Fruit fly (Drosophila melanogaster): Measurements from ENCODE around the gene CenG1A.
A peak's percentile ranks its signal among the peaks of the same experiment; 100 is the strongest.

The CenG1A gene

DNA sequence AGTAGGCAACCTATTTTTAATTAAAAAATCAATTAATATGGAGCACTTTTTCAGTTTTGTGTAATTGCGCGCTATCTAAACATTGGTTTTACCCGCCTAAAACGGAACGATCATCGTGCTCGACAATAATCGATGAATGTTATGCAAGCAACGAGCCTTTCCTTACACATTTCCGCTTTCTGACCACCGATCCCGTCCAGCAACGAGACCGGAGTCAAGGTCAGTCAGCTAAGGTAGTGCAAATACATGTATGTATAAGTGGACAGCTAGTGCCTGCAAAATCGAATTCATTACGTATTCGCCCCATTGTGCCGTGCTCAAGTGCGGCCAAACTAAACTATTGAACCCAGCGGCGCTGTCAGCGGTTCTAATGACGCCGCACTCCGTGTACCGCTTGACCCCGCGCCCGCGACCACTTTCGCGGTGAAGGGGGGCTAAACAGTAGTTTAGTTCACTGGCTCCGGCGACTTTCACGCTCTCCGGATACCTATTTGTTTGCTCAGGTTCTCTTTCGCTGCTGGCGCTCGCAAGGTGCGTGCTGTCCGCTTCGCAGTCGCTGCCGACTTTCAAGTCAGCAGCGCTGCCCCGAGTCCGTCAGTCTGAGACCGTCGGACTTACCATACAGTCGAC, 32.2 kb upstream of the CenG1A start, which contains the start of gene CAH1 (continued):
- TF ChIP-seq Fer3 (tag; optimal IDR thresholded peaks at IDR 0.05) (no peak), HmgD (GFP tag; optimal IDR thresholded peaks at IDR 0.05) (no peak), wek (GFP tag; optimal IDR thresholded peaks at IDR 0.05) (no peak), CG30403 (GFP tag; optimal IDR thresholded peaks at IDR 0.05) (no peak), Lhr (GFP tag; optimal IDR thresholded peaks at IDR 0.05) (no peak), Hr51 (GFP tag; optimal IDR thresholded peaks at IDR 0.05) (no peak), rib (GFP tag; IDR thresholded peaks at IDR 0.05) (peak; percentile 54; the same call in 1 of the 2 replicates), Max (GFP tag; optimal IDR thresholded peaks at IDR 0.05) (no peak), Jarid2 (GFP tag; optimal IDR thresholded peaks at IDR 0.05) (no peak), MBD-R2 (GFP tag; IDR thresholded peaks at IDR 0.05) (no peak), Mes4 (GFP tag; optimal IDR thresholded peaks at IDR 0.05) (no peak), CG4707 (GFP tag; optimal IDR thresholded peaks at IDR 0.05) (no peak), CG6689 (GFP tag; IDR thresholded peaks at IDR 0.05) (no peak), CG9437 (GFP tag; optimal IDR thresholded peaks at IDR 0.05) (no peak), CG8290 (GFP tag; optimal IDR thresholded peaks at IDR 0.05) (no peak), CG8290 (tag; optimal IDR thresholded peaks at IDR 0.05) (peak in 1 of 2 experiments; percentile 42), CG2116 (GFP tag; optimal IDR thresholded peaks at IDR 0.05) (no peak), tup (GFP tag; optimal IDR thresholded peaks at IDR 0.05) (no peak), Abd-B (GFP tag; optimal IDR thresholded peaks at IDR 0.05) (no peak), CG2120 (GFP tag; optimal IDR thresholded peaks at IDR 0.05) (no peak), psq (GFP tag; optimal IDR thresholded peaks at IDR 0.05) (no peak), Dbx (GFP tag; IDR thresholded peaks at IDR 0.05) (peak; percentile 44; the same call in 1 of the 3 replicates), nmo (GFP tag; optimal IDR thresholded peaks at IDR 0.05) (no peak), Hey (tag; optimal IDR thresholded peaks at IDR 0.05) (no peak), B-H2 (GFP tag; optimal IDR thresholded peaks at IDR 0.05) (no peak), sr (GFP tag; IDR thresholded peaks at IDR 0.05) (no peak), CoRest (tag; optimal IDR thresholded peaks at IDR 0.05) (no peak), peb (GFP tag; IDR thresholded peaks at IDR 0.05) (no peak), CG11398 (GFP tag; optimal IDR thresholded peaks at IDR 0.05) (no peak), CG13123 (GFP tag; optimal IDR thresholded peaks at IDR 0.05) (no peak), CG3163 (GFP tag; optimal IDR thresholded peaks at IDR 0.05) (no peak), CG17359 (tag; optimal IDR thresholded peaks at IDR 0.05) (no peak), CG2202 (tag; optimal IDR thresholded peaks at IDR 0.05) (no peak), chinmo (GFP tag; IDR thresholded peaks at IDR 0.05; ENCODE audit: partially characterized antibody) (peak; percentile 93), sug (tag; optimal IDR thresholded peaks at IDR 0.05) (peak; percentile 47), CG10543 (GFP tag; optimal IDR thresholded peaks at IDR 0.05) (peak; percentile 41), exex (tag; optimal IDR thresholded peaks at IDR 0.05) (peak; percentile 71), toy (GFP tag; IDR thresholded peaks at IDR 0.05) (no peak), salm (tag; optimal IDR thresholded peaks at IDR 0.05) (no peak), lab (GFP tag; optimal IDR thresholded peaks at IDR 0.05) (peak; percentile 23), cad (GFP tag; optimal IDR thresholded peaks at IDR 0.05) (no peak), CG4282 (GFP tag; optimal IDR thresholded peaks at IDR 0.05) (no peak), abd-A (tag; optimal IDR thresholded peaks at IDR 0.05) (no peak), kay (GFP tag; optimal IDR thresholded peaks at IDR 0.05) (no peak), grau (tag; optimal IDR thresholded peaks at IDR 0.05) (no peak), trem (tag; optimal IDR thresholded peaks at IDR 0.05) (no peak), NFAT (GFP tag; IDR thresholded peaks at IDR 0.05) (no peak), CG11456 (GFP tag; IDR thresholded peaks at IDR 0.05) (no peak), Ets97D (GFP tag; optimal IDR thresholded peaks at IDR 0.05) (no peak), al (GFP tag; IDR thresholded peaks at IDR 0.05) (no peak), CG31388 (GFP tag; optimal IDR thresholded peaks at IDR 0.05) (no peak)

Data from whole organism, embryonic.